Worm (Caenorhabditis elegans): ENCODE data around the gene T19D12.4.

- TF ChIP-seq lin-39 (tag; optimal IDR thresholded peaks at IDR 0.05) (no peak), nhr-77 (tag; optimal IDR thresholded peaks at IDR 0.05) (no peak), lin-13 (GFP tag; optimal IDR thresholded peaks at IDR 0.05) (no peak), ceh-82 (tag; optimal IDR thresholded peaks at IDR 0.05) (no peak), elt-3 (tag; optimal IDR thresholded peaks at IDR 0.05) (no peak)
These were observed 5.6 kb upstream of the T19D12.4 start, which contains the start of gene F54H5.14 for ce11 chrII:6625302-6625701.

Data from whole organism, L2 larva.